ENCODE assay signal across 1 worm cellular context in the genomic region with DNA sequence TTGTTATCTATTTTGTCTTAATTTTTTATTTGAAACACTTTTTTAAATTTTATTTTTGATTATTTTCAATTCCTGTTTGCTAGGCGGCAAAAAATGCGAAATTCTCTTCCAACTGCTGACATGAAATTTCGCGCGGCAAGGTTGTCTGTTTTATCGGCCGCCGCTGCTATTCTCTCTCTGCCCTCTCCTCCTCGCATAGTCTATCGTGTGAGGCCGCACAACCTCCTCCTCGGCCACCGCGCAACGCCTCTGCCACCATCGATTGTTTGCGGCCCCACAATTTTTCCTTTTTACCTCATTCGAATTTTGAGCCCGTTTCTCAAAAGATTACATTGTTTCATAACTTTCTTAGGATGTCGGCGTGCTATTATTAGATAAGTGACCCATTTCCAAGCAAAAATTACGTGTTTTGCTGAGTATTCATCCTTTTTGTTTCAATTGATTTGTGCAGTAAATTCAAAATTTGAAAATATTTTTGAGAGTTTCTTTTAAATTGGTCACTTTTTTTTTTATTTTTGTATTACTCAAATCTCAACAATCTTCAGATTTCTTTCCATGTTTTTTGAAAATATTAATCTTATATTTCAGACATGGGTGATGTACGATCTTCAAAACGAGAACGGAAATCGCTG.
TF ChIP-seq lines count a peak whose summit lies in the region.

A gene (plus strand): TSS at position 582 of the 632 bp plus-strand sequence.

TF ChIP-seq in whole organism, L1 larva, 84 proteins besides CTCF, POLR2A, EP300 and RAD21 (continued from another document):
- TF ChIP-seq pax-3 (tag; optimal IDR thresholded peaks at IDR 0.05; lab: Kevin White, UChicago) (no peak), ces-1 (GFP tag; optimal IDR thresholded peaks at IDR 0.05; lab: Kevin White, UChicago) (no peak), grh-1 (GFP tag; IDR thresholded peaks at IDR 0.05; lab: Robert Waterston, UW) (no peak), pag-3 (tag; optimal IDR thresholded peaks at IDR 0.05; lab: Kevin White, UChicago; ENCODE audit: borderline replicate concordance, insufficient read depth) (no peak), nhr-84 (tag; optimal IDR thresholded peaks at IDR 0.05; lab: Kevin White, UChicago) (no peak), unc-62 (GFP tag; optimal IDR thresholded peaks at IDR 0.05; lab: Kevin White, UChicago) (no peak), xbp-1 (tag; optimal IDR thresholded peaks at IDR 0.05; lab: Kevin White, UChicago) (no peak), aha-1 (tag; optimal IDR thresholded peaks at IDR 0.05; lab: Kevin White, UChicago) (no peak), hlh-17 (GFP tag; optimal IDR thresholded peaks at IDR 0.05; lab: Kevin White, UChicago; ENCODE audit: borderline replicate concordance) (no peak), elt-2 (tag; optimal IDR thresholded peaks at IDR 0.05; lab: Kevin White, UChicago) (no peak), lsy-2 (tag; optimal IDR thresholded peaks at IDR 0.05; lab: Kevin White, UChicago) (no peak), fos-1 (tag; optimal IDR thresholded peaks at IDR 0.05; lab: Kevin White, UChicago) (no peak), mef-2 (tag; optimal IDR thresholded peaks at IDR 0.05; lab: Kevin White, UChicago) (no peak), lin-39 (tag; optimal IDR thresholded peaks at IDR 0.05; lab: Kevin White, UChicago) (no peak), ets-5 (GFP tag; IDR thresholded peaks at IDR 0.05; lab: Robert Waterston, UW) (no peak), nhr-237 (tag; optimal IDR thresholded peaks at IDR 0.05; lab: Kevin White, UChicago) (no peak), nhr-85 (tag; lab: Kevin White, UChicago) (no peak), swsn-7 (tag; optimal IDR thresholded peaks at IDR 0.05; lab: Kevin White, UChicago) (peak; percentile 9), C04F5.9 (tag; optimal IDR thresholded peaks at IDR 0.05; lab: Kevin White, UChicago) (no peak), unc-30 (tag; optimal IDR thresholded peaks at IDR 0.05; lab: Kevin White, UChicago) (no peak), fkh-10 (GFP tag; optimal IDR thresholded peaks at IDR 0.05; lab: Kevin White, UChicago) (no peak), fkh-8 (tag; optimal IDR thresholded peaks at IDR 0.05; lab: Kevin White, UChicago) (peak; percentile 20), elt-3 (tag; optimal IDR thresholded peaks at IDR 0.05; lab: Kevin White, UChicago) (no peak), pqm-1 (tag; optimal IDR thresholded peaks at IDR 0.05; lab: Kevin White, UChicago) (no peak), ceh-82 (tag; optimal IDR thresholded peaks at IDR 0.05; lab: Kevin White, UChicago) (peak in 1 of 3 experiments; percentile 25), ztf-11 (tag; optimal IDR thresholded peaks at IDR 0.05; lab: Kevin White, UChicago) (no peak), irx-1 (tag; optimal IDR thresholded peaks at IDR 0.05; lab: Kevin White, UChicago) (no peak), nhr-71 (tag; optimal IDR thresholded peaks at IDR 0.05; lab: Kevin White, UChicago) (no peak), ama-1 (optimal IDR thresholded peaks at IDR 0.05; lab: Kevin White, UChicago) (no peak), aly-2 (tag; optimal IDR thresholded peaks at IDR 0.05; lab: Kevin White, UChicago) (no peak), lin-14 (GFP tag; optimal IDR thresholded peaks at IDR 0.05; lab: Kevin White, UChicago) (peak; percentile 62), dpl-1 (GFP tag; optimal IDR thresholded peaks at IDR 0.05; lab: Kevin White, UChicago) (peak in 2 of 3 experiments; percentile 10 to 20), tlp-1 (tag; optimal IDR thresholded peaks at IDR 0.05; lab: Kevin White, UChicago) (no peak), mab-9 (GFP tag; IDR thresholded peaks at IDR 0.05; lab: Robert Waterston, UW) (no peak), lin-15B (tag; optimal IDR thresholded peaks at IDR 0.05; lab: Kevin White, UChicago) (no peak), nhr-47 (tag; optimal IDR thresholded peaks at IDR 0.05; lab: Kevin White, UChicago) (peak; percentile 3), nhr-20 (tag; optimal IDR thresholded peaks at IDR 0.05; lab: Kevin White, UChicago) (peak; percentile 12), C34B4.2 (tag; optimal IDR thresholded peaks at IDR 0.05; lab: Kevin White, UChicago) (no peak), nhr-77 (tag; optimal IDR thresholded peaks at IDR 0.05; lab: Kevin White, UChicago) (no peak), egl-27 (tag; optimal IDR thresholded peaks at IDR 0.05; lab: Kevin White, UChicago) (no peak), lin-35 (GFP tag; optimal IDR thresholded peaks at IDR 0.05; lab: Kevin White, UChicago) (peak in 1 of 2 experiments; percentile 22), tbx-2 (tag; optimal IDR thresholded peaks at IDR 0.05; lab: Kevin White, UChicago) (peak; percentile 2), fkh-4 (tag; optimal IDR thresholded peaks at IDR 0.05; lab: Kevin White, UChicago; ENCODE audit: borderline replicate concordance) (no peak), nhr-12 (tag; optimal IDR thresholded peaks at IDR 0.05; lab: Kevin White, UChicago) (no peak), rnt-1 (tag; optimal IDR thresholded peaks at IDR 0.05; lab: Kevin White, UChicago) (peak; percentile 45), lin-13 (GFP tag; optimal IDR thresholded peaks at IDR 0.05; lab: Kevin White, UChicago) (peak; percentile 4), vab-15 (tag; optimal IDR thresholded peaks at IDR 0.05; lab: Kevin White, UChicago) (no peak), nhr-76 (tag; optimal IDR thresholded peaks at IDR 0.05; lab: Kevin White, UChicago) (no peak), blmp-1 (tag; optimal IDR thresholded peaks at IDR 0.05; lab: Kevin White, UChicago) (peak; percentile 2), lir-3 (tag; optimal IDR thresholded peaks at IDR 0.05; lab: Kevin White, UChicago; ENCODE audit: poor library complexity) (no peak), dsc-1 (tag; optimal IDR thresholded peaks at IDR 0.05; lab: Kevin White, UChicago) (no peak), snu-23 (GFP tag; optimal IDR thresholded peaks at IDR 0.05; lab: Kevin White, UChicago) (peak; percentile 49), unc-130 (tag; optimal IDR thresholded peaks at IDR 0.05; lab: Kevin White, UChicago) (no peak), zip-4 (GFP tag; optimal IDR thresholded peaks at IDR 0.05; lab: Kevin White, UChicago) (no peak), mep-1 (tag; optimal IDR thresholded peaks at IDR 0.05; lab: Kevin White, UChicago) (peak; percentile 34), unc-98 (GFP tag; IDR thresholded peaks at IDR 0.05; lab: Robert Waterston, UW) (no peak), ceh-63 (GFP tag; optimal IDR thresholded peaks at IDR 0.05; lab: Kevin White, UChicago) (no peak), ceh-90 (tag; optimal IDR thresholded peaks at IDR 0.05; lab: Kevin White, UChicago) (no peak), hlh-4 (tag; optimal IDR thresholded peaks at IDR 0.05; lab: Kevin White, UChicago) (no peak), nhr-90 (tag; optimal IDR thresholded peaks at IDR 0.05; lab: Kevin White, UChicago; ENCODE audit: poor library complexity) (no peak), alr-1 (tag; optimal IDR thresholded peaks at IDR 0.05; lab: Kevin White, UChicago; ENCODE audit: borderline replicate concordance) (no peak), egl-13 (tag; optimal IDR thresholded peaks at IDR 0.05; lab: Kevin White, UChicago) (no peak), zag-1 (tag; optimal IDR thresholded peaks at IDR 0.05; lab: Kevin White, UChicago) (no peak), sox-4 (tag; optimal IDR thresholded peaks at IDR 0.05; lab: Kevin White, UChicago) (no peak), ceh-8 (GFP tag; optimal IDR thresholded peaks at IDR 0.05; lab: Kevin White, UChicago) (no peak), unc-86 (tag; optimal IDR thresholded peaks at IDR 0.05; lab: Kevin White, UChicago) (no peak), ztf-4 (tag; optimal IDR thresholded peaks at IDR 0.05; lab: Kevin White, UChicago) (no peak), isw-1 (GFP tag; IDR thresholded peaks at IDR 0.05; lab: Robert Waterston, UW) (no peak)
